Worm (Caenorhabditis elegans) whole organism, late embryonic: Measurements from ENCODE around the gene Y75B12A.2.
A peak's percentile ranks its signal among the peaks of the same experiment; 100 is the strongest.

Experiments
- C38D4.7 ChIP-seq: fragments of 200-800 bp; sonication (Bioruptor generic); optimal IDR thresholded peaks from 2 replicates; lab custom pipeline; 2018; ENCODE audit warnings: mild to moderate bottlenecking, missing genetic modification characterization, moderate library complexity, missing compliant biosample characterization
- F13H6.1 ChIP-seq: sonication (generic microtip); optimal IDR thresholded peaks from 2 replicates; lab custom pipeline; 2016; ENCODE audit warnings: missing genetic modification characterization, missing compliant biosample characterization
- K02D7.2 ChIP-seq: sonication (generic microtip); optimal IDR thresholded peaks from 2 replicates; lab custom pipeline; 2017; ENCODE audit warnings: mild to moderate bottlenecking, missing genetic modification characterization, missing compliant biosample characterization
- K09A11.1 ChIP-seq: sonication (generic microtip); optimal IDR thresholded peaks from 2 replicates; lab custom pipeline; 2017; ENCODE audit warnings: antibody characterized with exemption, mild to moderate bottlenecking, missing genetic modification characterization, missing compliant biosample characterization; ENCODE audit not compliant: insufficient read depth
- ama-1 ChIP-seq: fragments of 150-350 bp; optimal IDR thresholded peaks from 2 replicates; lab custom pipeline; 2014
- ceh-14 ChIP-seq: sonication (generic microtip); optimal IDR thresholded peaks from 2 replicates; lab custom pipeline; 2016; ENCODE audit warnings: missing genotype, missing genetic modification characterization, missing compliant biosample characterization
- ceh-18 ChIP-seq: sonication (generic microtip); optimal IDR thresholded peaks from 2 replicates; lab custom pipeline; 2016; ENCODE audit warnings: missing genetic modification characterization, missing compliant biosample characterization
- ceh-19 ChIP-seq: fragments of 200-800 bp; sonication (Bioruptor generic); optimal IDR thresholded peaks from 2 replicates; lab custom pipeline; 2018; ENCODE audit warnings: mild to moderate bottlenecking, missing genetic modification characterization, missing compliant biosample characterization
- ceh-22 ChIP-seq: sonication (generic microtip); optimal IDR thresholded peaks from 2 replicates; lab custom pipeline; 2017; ENCODE audit warnings: missing biosample characterization, missing genetic modification characterization
- ceh-31 ChIP-seq: sonication (generic microtip); optimal IDR thresholded peaks from 2 replicates; lab custom pipeline; 2016; ENCODE audit warnings: missing genetic modification characterization, missing compliant biosample characterization
- ceh-34 ChIP-seq: sonication (generic microtip); optimal IDR thresholded peaks from 2 replicates; lab custom pipeline; 2016; ENCODE audit warnings: mild to moderate bottlenecking, missing genetic modification characterization, missing compliant biosample characterization
- ceh-48 ChIP-seq: sonication (generic microtip); optimal IDR thresholded peaks from 2 replicates; lab custom pipeline; 2016; ENCODE audit warnings: missing genetic modification characterization, inconsistent platforms, missing compliant biosample characterization
- dve-1 ChIP-seq: sonication (generic microtip); optimal IDR thresholded peaks from 2 replicates; lab custom pipeline; 2017; ENCODE audit warnings: antibody characterized with exemption, mild to moderate bottlenecking, missing genetic modification characterization, missing compliant biosample characterization
- elt-4 ChIP-seq: sonication (generic microtip); optimal IDR thresholded peaks from 2 replicates; lab custom pipeline; 2016; ENCODE audit warnings: missing genetic modification characterization, missing compliant biosample characterization
- ets-4 ChIP-seq: sonication (generic microtip); optimal IDR thresholded peaks from 2 replicates; lab custom pipeline; 2016; ENCODE audit warnings: missing genetic modification characterization, missing compliant biosample characterization
- eyg-1 ChIP-seq: sonication (generic microtip); optimal IDR thresholded peaks from 2 replicates; lab custom pipeline; 2016; ENCODE audit warnings: missing genotype, missing genetic modification characterization, missing compliant biosample characterization
- fax-1 ChIP-seq: sonication (generic microtip); optimal IDR thresholded peaks from 2 replicates; lab custom pipeline; 2016; ENCODE audit warnings: missing genotype, missing genetic modification characterization, missing compliant biosample characterization
- fkh-10 ChIP-seq: fragments of 150-350 bp; optimal IDR thresholded peaks from 2 replicates; lab custom pipeline; 2014; ENCODE audit warnings: missing biosample characterization, missing genetic modification reagents, missing genetic modification characterization
- fkh-6 ChIP-seq: sonication (generic microtip); optimal IDR thresholded peaks from 2 replicates; lab custom pipeline; 2016; ENCODE audit warnings: missing genetic modification characterization, missing compliant biosample characterization
- gmeb-2 ChIP-seq: sonication (generic microtip); optimal IDR thresholded peaks from 2 replicates; lab custom pipeline; 2016; ENCODE audit warnings: missing genetic modification characterization, inconsistent platforms, missing compliant biosample characterization
- hlh-13 ChIP-seq: fragments of 200-800 bp; sonication (Bioruptor generic); optimal IDR thresholded peaks from 2 replicates; lab custom pipeline; 2018; ENCODE audit warnings: mild to moderate bottlenecking, missing genetic modification characterization, missing compliant biosample characterization
- hlh-15 ChIP-seq: sonication (generic microtip); optimal IDR thresholded peaks from 2 replicates; lab custom pipeline; 2016; ENCODE audit warnings: missing genetic modification characterization, missing compliant biosample characterization
- hlh-30 ChIP-seq: sonication (generic microtip); optimal IDR thresholded peaks from 2 replicates; lab custom pipeline; 2017; ENCODE audit warnings: antibody characterized with exemption, missing genetic modification characterization, missing compliant biosample characterization; ENCODE audit not compliant: insufficient read depth
- hlh-8 ChIP-seq: sonication (generic microtip); optimal IDR thresholded peaks from 2 replicates; lab custom pipeline; 2016; ENCODE audit warnings: missing genotype, missing genetic modification characterization, missing compliant biosample characterization
- lin-11 ChIP-seq: fragments of 200-800 bp; sonication (Bioruptor generic); optimal IDR thresholded peaks from 2 replicates; lab custom pipeline; 2018; ENCODE audit warnings: mild to moderate bottlenecking, missing genetic modification characterization, missing compliant biosample characterization
- madf-2 ChIP-seq: sonication (generic microtip); optimal IDR thresholded peaks from 2 replicates; lab custom pipeline; 2017; ENCODE audit warnings: missing genetic modification characterization, missing compliant biosample characterization
- nhr-11 ChIP-seq: fragments of 150-350 bp; optimal IDR thresholded peaks from 2 replicates; lab custom pipeline; 2014; ENCODE audit warnings: missing biosample characterization, missing genetic modification characterization
- odd-2 ChIP-seq: sonication (generic microtip); optimal IDR thresholded peaks from 2 replicates; lab custom pipeline; 2017; ENCODE audit warnings: antibody characterized with exemption, mild to moderate bottlenecking, missing genetic modification characterization, missing compliant biosample characterization
- pax-1 ChIP-seq: fragments of 150-350 bp; optimal IDR thresholded peaks from 2 replicates; lab custom pipeline; 2014; ENCODE audit warnings: missing biosample characterization, missing genetic modification characterization
- pha-2 ChIP-seq: sonication (generic microtip); optimal IDR thresholded peaks from 2 replicates; lab custom pipeline; 2017; ENCODE audit warnings: mild to moderate bottlenecking, missing genetic modification characterization, missing compliant biosample characterization
- pqm-1 ChIP-seq: sonication (generic microtip); optimal IDR thresholded peaks from 2 replicates; lab custom pipeline; 2016; ENCODE audit warnings: missing genetic modification characterization, missing compliant biosample characterization
- pros-1 ChIP-seq: fragments of 150-350 bp; optimal IDR thresholded peaks from 2 replicates; lab custom pipeline; 2014; ENCODE audit warnings: missing biosample characterization, missing genetic modification reagents, missing genetic modification characterization
- ref-2 ChIP-seq: sonication (generic microtip); optimal IDR thresholded peaks from 2 replicates; lab custom pipeline; 2016; ENCODE audit warnings: missing genetic modification characterization, missing compliant biosample characterization
- sdc-2 ChIP-seq: sonication (generic microtip); optimal IDR thresholded peaks from 2 replicates; lab custom pipeline; 2016; ENCODE audit warnings: missing genotype, missing genetic modification characterization, missing compliant biosample characterization
- sox-2 ChIP-seq: fragments of 200-800 bp; sonication (Bioruptor generic); IDR thresholded peaks from 2 replicates; pipeline ENCODE4 v1.3.6; 2022; ENCODE audit warnings: missing genetic modification reagents, missing genetic modification characterization, missing compliant biosample characterization
- sox-4 ChIP-seq: sonication (generic microtip); optimal IDR thresholded peaks from 2 replicates; lab custom pipeline; 2017; ENCODE audit warnings: mild to moderate bottlenecking, missing genetic modification characterization, inconsistent platforms, missing compliant biosample characterization
- tbx-2 ChIP-seq: sonication (generic microtip); optimal IDR thresholded peaks from 2 replicates; lab custom pipeline; 2016; ENCODE audit warnings: missing genetic modification characterization, missing compliant biosample characterization
- ttx-3 ChIP-seq: sonication (generic microtip); optimal IDR thresholded peaks from 2 replicates; lab custom pipeline; 2016; ENCODE audit warnings: missing genetic modification reagents, missing genetic modification characterization, missing compliant biosample characterization
- unc-3 ChIP-seq, 2 experiments: fragments of 200-800 bp in 1 of 2; sonication (Bioruptor generic) in 1 of 2; sonication (generic microtip) in 1 of 2; conservative IDR thresholded peaks in 1 of 2; optimal IDR thresholded peaks in 1 of 2; 2 replicates each; pipeline versions ENCODE4 v1.3.6 to Lab custom; 2016 to 2022; ENCODE audit warnings: missing compliant biosample characterization in 2 of 2, missing genetic modification characterization in 2 of 2, missing genetic modification reagents in 1 of 2
- unc-42 ChIP-seq: sonication (generic microtip); optimal IDR thresholded peaks from 2 replicates; lab custom pipeline; 2016; ENCODE audit warnings: missing genotype, missing genetic modification characterization, missing compliant biosample characterization
- unc-86 ChIP-seq: sonication (generic microtip); optimal IDR thresholded peaks from 2 replicates; lab custom pipeline; 2016; ENCODE audit warnings: missing genetic modification characterization, missing compliant biosample characterization
- ztf-16 ChIP-seq: sonication (generic microtip); optimal IDR thresholded peaks from 2 replicates; lab custom pipeline; 2017; ENCODE audit warnings: missing genetic modification characterization, missing compliant biosample characterization

Y75B12A.2 gene

DNA sequence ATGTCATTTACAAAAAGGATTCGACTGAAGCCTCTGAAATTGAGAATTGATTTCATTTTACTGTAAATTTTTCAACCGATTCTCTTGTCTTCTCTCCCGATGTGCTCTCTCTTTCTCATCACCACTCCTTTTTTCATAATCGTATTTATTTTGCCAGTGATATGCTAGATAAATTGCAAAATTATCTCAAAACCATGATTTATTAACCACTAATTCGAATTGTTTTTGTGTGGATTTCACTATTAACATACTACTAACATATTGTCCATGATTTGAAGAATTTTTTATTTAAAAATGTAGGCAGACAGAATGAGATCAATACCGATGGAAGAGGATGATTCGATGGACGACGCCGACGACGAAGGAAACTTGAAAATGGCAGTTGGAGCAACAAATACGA is 42.2 kb upstream of the Y75B12A.2 start, which contains the start of gene C25D7.10:
Gene C25D7.10, plus strand, starts transcription at position 301 of the 400 bp plus-strand sequence.
- no peak for TF ChIP-seq ceh-34 (tag; lab: Kevin White, UChicago)
- no peak for TF ChIP-seq ttx-3 (tag; lab: Kevin White, UChicago)
- no peak for TF ChIP-seq hlh-15 (tag; lab: Kevin White, UChicago)
- TF ChIP-seq pax-1, result no peak
- TF ChIP-seq sdc-2 (tag; lab: Kevin White, UChicago), result no peak
- TF ChIP-seq ceh-14 (tag; lab: Kevin White, UChicago), result no peak
- no peak for TF ChIP-seq K09A11.1 (tag; lab: Kevin White, UChicago)
- TF ChIP-seq gmeb-2 (tag; lab: Kevin White, UChicago), result no peak
- no peak for TF ChIP-seq pqm-1 (tag; lab: Kevin White, UChicago)
- TF ChIP-seq ceh-31 (tag; lab: Kevin White, UChicago), result no peak
- TF ChIP-seq hlh-30 (tag; lab: Kevin White, UChicago), result no peak
- TF ChIP-seq C38D4.7 (GFP tag; lab: Kevin White, UChicago), result no peak
- TF ChIP-seq pha-2 (tag; lab: Kevin White, UChicago), result no peak
- no peak for TF ChIP-seq ets-4
- TF ChIP-seq fkh-10, result no peak
- no peak for TF ChIP-seq odd-2 (tag; lab: Kevin White, UChicago)
- TF ChIP-seq lin-11 (tag; lab: Kevin White, UChicago), result no peak
- TF ChIP-seq sox-4 (tag; lab: Kevin White, UChicago), result no peak
- TF ChIP-seq unc-3 (GFP tag; conservative IDR thresholded peaks at IDR 0.05; lab: Robert Waterston, UW), result no peak
- TF ChIP-seq unc-3 (tag; optimal IDR thresholded peaks at IDR 0.05; lab: Kevin White, UChicago), result no peak

DNA sequence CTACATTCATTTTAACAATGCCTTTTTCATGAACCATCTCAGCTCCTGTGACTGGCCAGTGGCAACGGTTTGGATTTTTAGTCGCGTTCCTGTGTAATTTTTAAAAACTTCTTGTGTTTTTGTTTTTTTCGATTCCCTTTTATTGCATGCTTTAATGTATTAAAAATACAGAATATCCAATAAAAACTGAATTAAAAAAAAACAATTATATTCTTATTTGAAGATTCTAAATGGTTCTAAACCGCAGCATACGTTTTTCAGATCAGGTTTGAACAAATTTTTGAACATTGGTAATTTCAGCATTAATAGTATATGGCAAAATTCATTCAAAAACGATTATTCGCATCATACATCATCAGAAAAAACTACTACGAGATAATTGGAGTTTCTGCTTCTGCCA is 41.0 kb upstream of the Y75B12A.2 start, which contains the start of gene dnj-3:
Gene dnj-3, plus strand, starts transcription at position 301 of the 400 bp plus-strand sequence.
- no peak for TF ChIP-seq ztf-16 (tag; lab: Kevin White, UChicago)
- TF ChIP-seq pha-2 (tag; lab: Kevin White, UChicago), result no peak
- TF ChIP-seq sdc-2 (tag; lab: Kevin White, UChicago), result no peak
- TF ChIP-seq K02D7.2 (tag; lab: Kevin White, UChicago), result no peak

DNA sequence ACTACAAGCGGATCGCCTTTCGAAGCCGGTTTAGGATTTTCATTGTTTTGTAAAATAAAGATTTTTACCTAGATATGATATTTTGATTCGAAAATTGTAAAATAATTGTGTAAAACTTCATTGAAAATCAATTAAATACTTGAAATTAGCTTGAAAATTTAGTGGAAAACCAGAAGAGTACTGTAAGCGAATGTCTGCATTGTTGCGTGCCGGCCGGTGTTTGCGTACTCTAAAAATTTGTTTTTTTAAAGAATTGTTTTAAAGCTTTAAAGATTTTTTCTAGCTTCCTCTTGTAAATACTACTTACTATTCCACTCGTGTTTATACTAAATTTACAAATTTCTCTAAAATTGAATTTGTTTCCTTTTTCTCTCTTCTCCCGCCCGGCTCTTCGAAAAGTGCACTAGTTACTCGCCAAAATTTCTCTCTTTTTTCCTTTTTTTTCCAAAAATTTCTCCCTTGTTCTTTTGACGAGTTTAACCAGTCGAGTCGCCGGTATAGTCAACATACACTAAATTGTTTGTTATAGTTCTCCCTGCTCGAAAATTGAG is 39.9 kb upstream of the Y75B12A.2 start:
- TF ChIP-seq unc-86 (no peak), unc-42 (tag; lab: Kevin White, UChicago) (peak; percentile 73)

DNA sequence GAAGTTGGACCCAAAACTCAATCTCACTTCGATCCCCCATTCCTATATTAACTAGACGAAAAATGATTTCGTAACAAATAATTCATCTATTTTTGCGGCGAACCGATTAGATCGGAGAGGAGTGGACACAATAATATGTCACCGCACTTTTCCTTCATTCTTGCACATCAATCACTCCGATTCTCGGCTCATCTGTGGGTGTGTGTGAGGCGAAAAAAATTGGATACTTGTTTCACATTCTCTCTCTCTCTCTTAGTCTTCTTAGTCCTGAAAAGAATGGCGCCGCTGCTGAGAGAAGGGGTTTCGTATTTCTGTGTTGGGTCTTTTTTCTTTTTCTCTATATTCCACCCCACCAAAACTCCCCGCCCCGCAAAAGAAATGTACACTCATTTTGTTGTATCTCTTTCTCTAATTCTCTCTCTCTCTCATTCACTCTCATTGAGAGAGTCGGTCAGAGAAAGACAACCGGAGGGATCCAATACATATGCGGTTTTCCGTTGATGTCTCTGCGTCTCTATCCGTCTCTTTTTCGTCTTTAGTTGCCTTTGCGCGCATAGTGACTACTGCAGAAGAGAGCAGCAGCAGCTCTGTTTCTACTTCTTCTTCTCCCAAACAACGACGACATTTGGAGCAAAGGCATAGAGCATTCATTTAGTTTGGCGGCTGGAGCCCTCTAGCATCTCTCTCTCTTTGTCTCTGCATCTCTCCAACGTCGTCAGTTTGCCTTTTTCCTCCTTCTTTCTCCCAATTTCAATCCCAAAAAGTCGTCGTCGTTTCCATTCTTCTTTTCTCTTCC is 38.1 kb upstream of the Y75B12A.2 start, which contains the start of gene unc-76:
Gene unc-76, plus strand, starts transcription at position 746 of the 796 bp plus-strand sequence.
- TF ChIP-seq hlh-8 (tag; lab: Kevin White, UChicago) (peak; percentile 67), ceh-14 (tag; lab: Kevin White, UChicago) (peak; percentile 74), ceh-48 (peak; percentile 52), sox-2 (GFP tag; lab: Robert Waterston, UW) (peak; percentile 28; the same call in 1 of the 2 replicates), gmeb-2 (tag; lab: Kevin White, UChicago) (no peak), lin-11 (tag; lab: Kevin White, UChicago) (no peak), ref-2 (tag; lab: Kevin White, UChicago) (peak; percentile 55), fkh-10 (no peak), ceh-22 (tag; lab: Kevin White, UChicago) (no peak), madf-2 (tag; lab: Kevin White, UChicago) (no peak), pros-1 (tag; lab: Kevin White, UChicago) (peak; percentile 73), fkh-6 (peak; percentile 6), tbx-2 (peak; percentile 84), unc-42 (tag; lab: Kevin White, UChicago) (peak; percentile 90), unc-3 (GFP tag; conservative IDR thresholded peaks at IDR 0.05; lab: Robert Waterston, UW) (no peak), unc-3 (tag; optimal IDR thresholded peaks at IDR 0.05; lab: Kevin White, UChicago) (peak; percentile 57), elt-4 (no peak), ceh-31 (tag; lab: Kevin White, UChicago) (peak; percentile 92), pax-1 (peak; percentile 58), dve-1 (tag; lab: Kevin White, UChicago) (peak; percentile 92), fax-1 (tag; lab: Kevin White, UChicago) (peak; percentile 32), hlh-13 (GFP tag; lab: Kevin White, UChicago) (no peak), ama-1 (lab: Kevin White, UChicago) (no peak), ceh-19 (GFP tag; lab: Kevin White, UChicago) (no peak), hlh-30 (tag; lab: Kevin White, UChicago) (peak; percentile 28), unc-86 (peak; percentile 18), ceh-34 (tag; lab: Kevin White, UChicago) (peak; percentile 98), ceh-18 (tag; lab: Kevin White, UChicago) (peak; percentile 95), F13H6.1 (tag; lab: Kevin White, UChicago) (peak; percentile 52), eyg-1 (tag; lab: Kevin White, UChicago) (no peak), nhr-11 (tag; lab: Kevin White, UChicago) (no peak)
